Worm (Caenorhabditis elegans) whole organism, L4 larva: ENCODE results near the gene C33D3.5.
A peak's percentile ranks its signal among the peaks of the same experiment; 100 is the strongest.

ENCODE experiments used
- F26F4.8 ChIP-seq: fragments of 200-800 bp; sonication (Bioruptor generic); conservative IDR thresholded peaks from 2 replicates; pipeline ENCODE4 v1.3.6; 2022; ENCODE audit warnings: missing genetic modification characterization, missing compliant biosample characterization
- F49E8.2 ChIP-seq: sonication (generic microtip); optimal IDR thresholded peaks from 2 replicates; lab custom pipeline; 2016; ENCODE audit warnings: missing compliant biosample characterization, mild to moderate bottlenecking, missing genetic modification characterization, borderline replicate concordance
- T20F7.1 ChIP-seq: fragments of 200-800 bp; sonication (Bioruptor generic); optimal IDR thresholded peaks from 2 replicates; lab custom pipeline; 2018; ENCODE audit warnings: mild to moderate bottlenecking, missing genetic modification characterization, missing compliant biosample characterization
- T26A8.4 ChIP-seq: fragments of 200-800 bp; sonication (Bioruptor generic); IDR thresholded peaks from 2 replicates; pipeline ENCODE4 v1.3.6; 2022; ENCODE audit warnings: missing genetic modification characterization, missing compliant biosample characterization
- ZK546.5 ChIP-seq, 2 experiments: sonication (generic microtip); optimal IDR thresholded peaks; 2 replicates each; lab custom pipeline; 2017; ENCODE audit warnings: missing biosample characterization in 2 of 2, missing genetic modification characterization in 2 of 2
- aly-2 ChIP-seq: sonication (generic microtip); optimal IDR thresholded peaks from 2 replicates; lab custom pipeline; 2018; ENCODE audit warnings: missing biosample characterization, missing genetic modification characterization
- ama-1 ChIP-seq: fragments of 150-350 bp; optimal IDR thresholded peaks from 2 replicates; lab custom pipeline; 2014; ENCODE audit warnings: inconsistent platforms, mixed read lengths
- attf-4 ChIP-seq: sonication (generic microtip); optimal IDR thresholded peaks from 3 replicates; lab custom pipeline; 2017; ENCODE audit warnings: missing biosample characterization, missing genetic modification characterization
- ceh-32 ChIP-seq: sonication (generic microtip); optimal IDR thresholded peaks from 2 replicates; lab custom pipeline; 2016; ENCODE audit warnings: mild to moderate bottlenecking, missing genetic modification characterization, missing compliant biosample characterization; ENCODE audit not compliant: poor library complexity
- ces-1 ChIP-seq: fragments of 150-350 bp; sonication (generic microtip); optimal IDR thresholded peaks from 4 replicates; lab custom pipeline; 2014; ENCODE audit warnings: missing biosample characterization, missing genetic modification reagents, missing genetic modification characterization
- daf-12 ChIP-seq: fragments of 150-350 bp; optimal IDR thresholded peaks from 2 replicates; lab custom pipeline; 2014; ENCODE audit warnings: missing biosample characterization, missing genetic modification reagents, missing genetic modification characterization
- dmd-9 ChIP-seq: fragments of 200-800 bp; sonication (Bioruptor generic); IDR thresholded peaks from 2 replicates; pipeline ENCODE4 v1.3.6; 2022; ENCODE audit warnings: missing genetic modification reagents, missing genetic modification characterization, missing compliant biosample characterization
- duxl-1 ChIP-seq: sonication (generic microtip); optimal IDR thresholded peaks from 2 replicates; lab custom pipeline; 2016; ENCODE audit warnings: mild to moderate bottlenecking, missing genetic modification characterization, moderate library complexity, missing compliant biosample characterization; ENCODE audit not compliant: poor library complexity
- dve-1 ChIP-seq: sonication (generic microtip); optimal IDR thresholded peaks from 2 replicates; lab custom pipeline; 2017; ENCODE audit warnings: antibody characterized with exemption, mild to moderate bottlenecking, missing genetic modification characterization, missing compliant biosample characterization; ENCODE audit not compliant: insufficient read depth
- egl-27 ChIP-seq: sonication (generic microtip); optimal IDR thresholded peaks from 3 replicates; lab custom pipeline; 2017; ENCODE audit warnings: missing biosample characterization, missing genetic modification reagents, missing genetic modification characterization
- hif-1 ChIP-seq, 2 experiments: sonication (generic microtip); optimal IDR thresholded peaks; 2 replicates each; lab custom pipeline; 2016 to 2017; ENCODE audit warnings: missing compliant biosample characterization in 2 of 2, missing genetic modification characterization in 2 of 2, missing genetic modification reagents in 2 of 2, missing genotype in 2 of 2, mild to moderate bottlenecking in 1 of 2
- hlh-30 ChIP-seq: sonication (generic microtip); optimal IDR thresholded peaks from 2 replicates; lab custom pipeline; 2017; ENCODE audit warnings: antibody characterized with exemption, mild to moderate bottlenecking, missing genetic modification characterization, missing compliant biosample characterization; ENCODE audit not compliant: insufficient read depth
- jun-1 ChIP-seq: fragments of 150-350 bp; optimal IDR thresholded peaks from 2 replicates; lab custom pipeline; 2014; ENCODE audit warnings: missing biosample characterization, missing genetic modification reagents, missing genetic modification characterization
- lim-7 ChIP-seq: fragments of 200-800 bp; sonication (Bioruptor generic); IDR thresholded peaks from 2 replicates; pipeline ENCODE4 v1.3.6; 2022; ENCODE audit warnings: missing genetic modification characterization, missing compliant biosample characterization
- lin-13 ChIP-seq: fragments of 150-350 bp; optimal IDR thresholded peaks from 2 replicates; lab custom pipeline; 2014; ENCODE audit warnings: missing biosample characterization, missing genetic modification reagents, missing genetic modification characterization
- lin-29 ChIP-seq: fragments of 200-800 bp; sonication (Bioruptor generic); IDR thresholded peaks from 2 replicates; pipeline ENCODE4 v1.3.6; 2022; ENCODE audit warnings: missing genetic modification reagents, missing genetic modification characterization, missing compliant biosample characterization
- lin-39 ChIP-seq: fragments of 150-350 bp; optimal IDR thresholded peaks from 2 replicates; lab custom pipeline; 2014; ENCODE audit warnings: missing biosample characterization, missing genetic modification reagents, missing genetic modification characterization
- mdl-1 ChIP-seq, 2 experiments: fragments of 150-350 bp in 1 of 2; sonication (generic microtip) in 1 of 2; optimal IDR thresholded peaks; 2 replicates each; lab custom pipeline; 2014 to 2017; ENCODE audit warnings: missing biosample characterization in 2 of 2, missing genetic modification characterization in 2 of 2
- mep-1 ChIP-seq: fragments of 150-350 bp; sonication (generic microtip); optimal IDR thresholded peaks from 3 replicates; lab custom pipeline; 2014; ENCODE audit warnings: missing biosample characterization, missing genetic modification characterization
- mxl-3 ChIP-seq: fragments of 200-800 bp; sonication (Bioruptor generic); optimal IDR thresholded peaks from 2 replicates; lab custom pipeline; 2018; ENCODE audit warnings: mild to moderate bottlenecking, missing genetic modification characterization, missing compliant biosample characterization
- nhr-10 ChIP-seq: fragments of 150-350 bp; optimal IDR thresholded peaks from 2 replicates; lab custom pipeline; 2014; ENCODE audit warnings: missing biosample characterization, missing genetic modification characterization
- nhr-102 ChIP-seq: sonication (generic microtip); optimal IDR thresholded peaks from 2 replicates; lab custom pipeline; 2016; ENCODE audit warnings: mild to moderate bottlenecking, missing genetic modification characterization, moderate library complexity, missing compliant biosample characterization
- nhr-25 ChIP-seq: sonication (generic microtip); optimal IDR thresholded peaks from 2 replicates; lab custom pipeline; 2017; ENCODE audit warnings: missing genetic modification characterization, mild to moderate bottlenecking, missing compliant biosample characterization, antibody characterized with exemption, moderate library complexity, borderline replicate concordance; ENCODE audit not compliant: insufficient read depth
- nhr-28 ChIP-seq: fragments of 150-350 bp; optimal IDR thresholded peaks from 2 replicates; lab custom pipeline; 2014; ENCODE audit warnings: missing biosample characterization, missing genetic modification characterization
- nhr-41 ChIP-seq: fragments of 200-800 bp; sonication (Bioruptor generic); IDR thresholded peaks from 2 replicates; pipeline ENCODE4 v1.3.6; 2022; ENCODE audit warnings: missing genetic modification reagents, missing genetic modification characterization, missing compliant biosample characterization
- nhr-42 ChIP-seq: fragments of 200-800 bp; sonication (Bioruptor generic); IDR thresholded peaks from 2 replicates; pipeline ENCODE4 v1.3.6; 2022; ENCODE audit warnings: missing genetic modification characterization, missing compliant biosample characterization
- nhr-48 ChIP-seq: sonication (generic microtip); optimal IDR thresholded peaks from 2 replicates; lab custom pipeline; 2016; ENCODE audit warnings: mild to moderate bottlenecking, missing genetic modification characterization, missing compliant biosample characterization
- nhr-6 ChIP-seq: fragments of 150-350 bp; optimal IDR thresholded peaks from 2 replicates; lab custom pipeline; 2014; ENCODE audit warnings: missing biosample characterization, missing genetic modification characterization
- nhr-76 ChIP-seq: fragments of 150-350 bp; optimal IDR thresholded peaks from 2 replicates; lab custom pipeline; 2014; ENCODE audit warnings: missing biosample characterization, missing genetic modification characterization
- pqm-1 ChIP-seq: sonication (generic microtip); optimal IDR thresholded peaks from 2 replicates; lab custom pipeline; 2017; ENCODE audit warnings: missing biosample characterization, missing genetic modification characterization
- sdz-12 ChIP-seq: fragments of 200-800 bp; sonication (Bioruptor generic); optimal IDR thresholded peaks from 2 replicates; lab custom pipeline; 2018; ENCODE audit warnings: mild to moderate bottlenecking, missing genetic modification characterization, missing compliant biosample characterization
- set-16 ChIP-seq: fragments of 200-800 bp; sonication (Bioruptor generic); IDR thresholded peaks from 2 replicates; pipeline ENCODE4 v1.3.6; 2022; ENCODE audit warnings: missing genetic modification reagents, missing genetic modification characterization, missing compliant biosample characterization
- skn-1 ChIP-seq: fragments of 150-350 bp; optimal IDR thresholded peaks from 2 replicates; lab custom pipeline; 2014; ENCODE audit warnings: missing biosample characterization, missing genetic modification characterization
- snpc-1.2 ChIP-seq: fragments of 200-800 bp; sonication (Bioruptor generic); IDR thresholded peaks from 2 replicates; pipeline ENCODE4 v1.3.6; 2022; ENCODE audit warnings: missing genetic modification reagents, missing genetic modification characterization, missing compliant biosample characterization
- spr-3 ChIP-seq: fragments of 200-800 bp; sonication (Bioruptor generic); optimal IDR thresholded peaks from 2 replicates; lab custom pipeline; 2018; ENCODE audit warnings: mild to moderate bottlenecking, missing genetic modification characterization, missing compliant biosample characterization
- tag-97 ChIP-seq: fragments of 200-800 bp; sonication (Bioruptor generic); IDR thresholded peaks from 2 replicates; pipeline ENCODE4 v1.3.6; 2022; ENCODE audit warnings: missing genetic modification characterization, missing compliant biosample characterization
- unc-39 ChIP-seq: sonication (generic microtip); optimal IDR thresholded peaks from 2 replicates; lab custom pipeline; 2017; ENCODE audit warnings: missing biosample characterization, missing genetic modification characterization
- vab-7 ChIP-seq: fragments of 200-800 bp; sonication (Bioruptor generic); IDR thresholded peaks from 2 replicates; pipeline ENCODE4 v1.3.6; 2022; ENCODE audit warnings: missing genetic modification reagents, missing genetic modification characterization, missing compliant biosample characterization
- zfp-2 ChIP-seq: sonication (generic microtip); optimal IDR thresholded peaks from 2 replicates; lab custom pipeline; 2016; ENCODE audit warnings: mild to moderate bottlenecking, missing genetic modification characterization, missing compliant biosample characterization
- zip-2 ChIP-seq: fragments of 150-350 bp; optimal IDR thresholded peaks from 2 replicates; lab custom pipeline; 2014; ENCODE audit warnings: missing biosample characterization, missing genetic modification characterization

Gene C33D3.5

ce11 chrX:10524483-10524948 lies 33.4 kb downstream of the C33D3.5 start, which contains the start of the genes mboa-7 and git-1 (continued):
- TF ChIP-seq lin-29 (GFP tag; lab: Robert Waterston, UW) (no peak), nhr-48 (tag; lab: Kevin White, UChicago) (no peak), lim-7 (GFP tag; lab: Robert Waterston, UW) (no peak), hif-1 (tag; optimal IDR thresholded peaks at IDR 0.05; lab: Kevin White, UChicago) (peak in 1 of 2 experiments; percentile 20), nhr-6 (tag; lab: Kevin White, UChicago) (peak; percentile 16), mep-1 (tag; lab: Kevin White, UChicago) (peak; percentile 77), F26F4.8 (GFP tag; lab: Robert Waterston, UW) (no peak), set-16 (GFP tag; lab: Robert Waterston, UW) (no peak), aly-2 (tag; lab: Kevin White, UChicago) (no peak), lin-13 (GFP tag; lab: Kevin White, UChicago) (peak; percentile 57), nhr-10 (tag; lab: Kevin White, UChicago) (no peak), mdl-1 (tag; optimal IDR thresholded peaks at IDR 0.05; lab: Kevin White, UChicago) (peak in 1 of 2 experiments; percentile 53), attf-4 (tag; lab: Kevin White, UChicago) (no peak), T20F7.1 (GFP tag; lab: Kevin White, UChicago) (no peak), sdz-12 (GFP tag; lab: Kevin White, UChicago) (no peak), duxl-1 (tag; lab: Kevin White, UChicago) (no peak), ces-1 (GFP tag; lab: Kevin White, UChicago) (no peak), nhr-41 (GFP tag; lab: Robert Waterston, UW) (no peak), unc-39 (no peak), nhr-25 (tag; lab: Kevin White, UChicago) (peak; percentile 38), egl-27 (tag; lab: Kevin White, UChicago) (no peak), ceh-32 (tag; lab: Kevin White, UChicago) (no peak), daf-12 (no peak), zfp-2 (tag; lab: Kevin White, UChicago) (no peak), vab-7 (GFP tag; lab: Robert Waterston, UW) (no peak), nhr-102 (no peak), ZK546.5 (tag; optimal IDR thresholded peaks at IDR 0.05; lab: Kevin White, UChicago) (no peak), T26A8.4 (GFP tag; lab: Robert Waterston, UW) (peak; percentile 27; the same call in 1 of the 2 replicates), spr-3 (GFP tag; lab: Kevin White, UChicago) (no peak), jun-1 (tag; lab: Kevin White, UChicago) (no peak), zip-2 (tag; lab: Kevin White, UChicago) (no peak), pqm-1 (no peak), ama-1 (no peak), mxl-3 (GFP tag; lab: Kevin White, UChicago) (peak; percentile 86), nhr-42 (GFP tag; lab: Robert Waterston, UW) (0 out of 2 replicates have a peak, but pooled peaks have one; percentile 32), dmd-9 (GFP tag; lab: Robert Waterston, UW) (no peak), tag-97 (no peak), skn-1 (no peak), hlh-30 (tag; lab: Kevin White, UChicago) (peak; percentile 55), dve-1 (tag; lab: Kevin White, UChicago) (no peak), lin-39 (tag; lab: Kevin White, UChicago) (no peak), snpc-1.2 (GFP tag; lab: Robert Waterston, UW) (no peak), F49E8.2 (no peak), nhr-28 (tag; lab: Kevin White, UChicago) (peak; percentile 72), nhr-76 (tag; lab: Kevin White, UChicago) (no peak)
- TF ChIP-seq, all 104 proteins: peak for 22
